Worm (Caenorhabditis elegans) whole organism, L2 larva: Measurements from ENCODE around the gene EGAP4.1.

ENCODE experiments used
- C34F6.9 ChIP-seq: fragments of 150-350 bp; optimal IDR thresholded peaks from 2 replicates; lab custom pipeline; 2014; ENCODE audit warnings: missing biosample characterization, missing genetic modification characterization
- R02D3.7 ChIP-seq: fragments of 150-350 bp; optimal IDR thresholded peaks from 2 replicates; lab custom pipeline; 2014; ENCODE audit warnings: missing biosample characterization, missing genetic modification characterization
- Y55F3AM.14 ChIP-seq: fragments of 200-800 bp; sonication (Bioruptor generic); optimal IDR thresholded peaks from 2 replicates; lab custom pipeline; 2018; ENCODE audit warnings: mild to moderate bottlenecking, missing genetic modification characterization, missing compliant biosample characterization
- alr-1 ChIP-seq: fragments of 150-350 bp; optimal IDR thresholded peaks from 2 replicates; lab custom pipeline; 2014; ENCODE audit warnings: missing biosample characterization, missing genetic modification characterization
- aly-2 ChIP-seq: fragments of 150-350 bp; optimal IDR thresholded peaks from 2 replicates; lab custom pipeline; 2014; ENCODE audit warnings: missing biosample characterization, missing genetic modification characterization
- ama-1 ChIP-seq: fragments of 150-350 bp; optimal IDR thresholded peaks from 2 replicates; lab custom pipeline; 2018; ENCODE audit warnings: inconsistent platforms
- blmp-1 ChIP-seq: sonication (generic microtip); optimal IDR thresholded peaks from 2 replicates; lab custom pipeline; 2017; ENCODE audit warnings: missing genetic modification characterization, mild to moderate bottlenecking, missing compliant biosample characterization, antibody characterized with exemption, moderate library complexity; ENCODE audit not compliant: insufficient read depth
- ceh-16 ChIP-seq: fragments of 150-350 bp; optimal IDR thresholded peaks from 2 replicates; lab custom pipeline; 2014; ENCODE audit warnings: missing biosample characterization, missing genetic modification characterization
- crh-2 ChIP-seq: sonication (generic microtip); optimal IDR thresholded peaks from 2 replicates; lab custom pipeline; 2017; ENCODE audit warnings: missing biosample characterization, missing genetic modification characterization
- egl-27 ChIP-seq: sonication (generic microtip); optimal IDR thresholded peaks from 3 replicates; lab custom pipeline; 2017; ENCODE audit warnings: missing biosample characterization, missing genetic modification reagents, missing genetic modification characterization
- fos-1 ChIP-seq: fragments of 150-350 bp; optimal IDR thresholded peaks from 2 replicates; lab custom pipeline; 2014; ENCODE audit warnings: missing biosample characterization, missing genetic modification characterization
- gmeb-1 ChIP-seq: fragments of 150-350 bp; optimal IDR thresholded peaks from 2 replicates; lab custom pipeline; 2014; ENCODE audit warnings: missing biosample characterization, missing genetic modification characterization
- lin-11 ChIP-seq: fragments of 150-350 bp; sonication (generic microtip); optimal IDR thresholded peaks from 2 replicates; lab custom pipeline; 2014; ENCODE audit warnings: missing biosample characterization, missing genetic modification characterization, inconsistent platforms, mixed read lengths
- lin-39 ChIP-seq: fragments of 150-350 bp; optimal IDR thresholded peaks from 2 replicates; lab custom pipeline; 2014; ENCODE audit warnings: missing biosample characterization, missing genetic modification reagents, missing genetic modification characterization
- lsy-2 ChIP-seq, 2 experiments: fragments of 150-350 bp in 1 of 2; sonication (generic microtip) in 1 of 2; optimal IDR thresholded peaks; 2 replicates each; lab custom pipeline; 2014 to 2017; ENCODE audit warnings: missing biosample characterization in 2 of 2, missing genetic modification characterization in 2 of 2
- mab-5 ChIP-seq: fragments of 150-350 bp; optimal IDR thresholded peaks from 2 replicates; lab custom pipeline; 2014; ENCODE audit warnings: missing biosample characterization, missing genetic modification characterization
- mbf-1 ChIP-seq: sonication (generic microtip); optimal IDR thresholded peaks from 2 replicates; lab custom pipeline; 2017; ENCODE audit warnings: missing biosample characterization, missing genetic modification characterization
- mdl-1 ChIP-seq, 2 experiments: fragments of 150-350 bp in 1 of 2; sonication (generic microtip) in 1 of 2; optimal IDR thresholded peaks; 2 replicates each; lab custom pipeline; 2017; ENCODE audit warnings: missing biosample characterization in 2 of 2, missing genetic modification characterization in 2 of 2
- nhr-10 ChIP-seq: sonication (generic microtip); optimal IDR thresholded peaks from 2 replicates; lab custom pipeline; 2017; ENCODE audit warnings: missing biosample characterization, missing genetic modification characterization
- nhr-11 ChIP-seq: fragments of 150-350 bp; optimal IDR thresholded peaks from 2 replicates; lab custom pipeline; 2014; ENCODE audit warnings: missing biosample characterization, missing genetic modification characterization
- nhr-129 ChIP-seq: fragments of 150-350 bp; optimal IDR thresholded peaks from 2 replicates; lab custom pipeline; 2014; ENCODE audit warnings: missing biosample characterization, missing genetic modification characterization
- nhr-23 ChIP-seq: fragments of 150-350 bp; optimal IDR thresholded peaks from 2 replicates; lab custom pipeline; 2014; ENCODE audit warnings: missing biosample characterization, missing genetic modification reagents, missing genetic modification characterization
- nhr-6 ChIP-seq: fragments of 150-350 bp; optimal IDR thresholded peaks from 2 replicates; lab custom pipeline; 2014; ENCODE audit warnings: missing biosample characterization, missing genetic modification characterization
- nhr-77 ChIP-seq: fragments of 150-350 bp; optimal IDR thresholded peaks from 2 replicates; lab custom pipeline; 2014; ENCODE audit warnings: missing biosample characterization, missing genetic modification characterization
- peb-1 ChIP-seq: fragments of 150-350 bp; optimal IDR thresholded peaks from 2 replicates; lab custom pipeline; 2014; ENCODE audit warnings: missing biosample characterization, missing genetic modification characterization
- sma-3 ChIP-seq: sonication (generic microtip); optimal IDR thresholded peaks from 2 replicates; lab custom pipeline; 2016; ENCODE audit warnings: missing genetic modification reagents, missing genetic modification characterization, missing compliant biosample characterization
- sma-9 ChIP-seq, 2 experiments: fragments of 150-350 bp in 1 of 2; sonication (generic microtip) in 1 of 2; optimal IDR thresholded peaks; 2 replicates each; lab custom pipeline; 2014 to 2016; ENCODE audit warnings: missing genetic modification characterization in 2 of 2, mild to moderate bottlenecking in 1 of 2, missing biosample characterization in 1 of 2, missing compliant biosample characterization in 1 of 2, missing genetic modification reagents in 1 of 2, moderate library complexity in 1 of 2
- snpc-4 ChIP-seq: fragments of 150-350 bp; optimal IDR thresholded peaks from 2 replicates; lab custom pipeline; 2014; ENCODE audit warnings: missing biosample characterization, missing genetic modification characterization
- unc-39 ChIP-seq: fragments of 150-350 bp; optimal IDR thresholded peaks from 2 replicates; lab custom pipeline; 2014; ENCODE audit warnings: missing biosample characterization, missing genetic modification characterization
- unc-55 ChIP-seq: fragments of 150-350 bp; sonication (generic microtip); optimal IDR thresholded peaks from 3 replicates; lab custom pipeline; 2014; ENCODE audit warnings: missing biosample characterization, missing genetic modification reagents, missing genetic modification characterization
- unc-62 ChIP-seq: fragments of 150-350 bp; optimal IDR thresholded peaks from 2 replicates; lab custom pipeline; 2014; ENCODE audit warnings: missing biosample characterization, missing genetic modification reagents, missing genetic modification characterization
- zag-1 ChIP-seq: fragments of 150-350 bp; optimal IDR thresholded peaks from 2 replicates; lab custom pipeline; 2014; ENCODE audit warnings: missing biosample characterization, missing genetic modification characterization
- ztf-1 ChIP-seq: fragments of 200-800 bp; sonication (Bioruptor generic); conservative IDR thresholded peaks from 2 replicates; pipeline ENCODE4 v1.3.6; 2022; ENCODE audit warnings: missing genetic modification characterization, missing compliant biosample characterization
- ztf-11 ChIP-seq: sonication (generic microtip); optimal IDR thresholded peaks from 2 replicates; lab custom pipeline; 2017; ENCODE audit warnings: missing biosample characterization, missing genetic modification characterization
- ztf-4 ChIP-seq: fragments of 150-350 bp; optimal IDR thresholded peaks from 2 replicates; lab custom pipeline; 2014; ENCODE audit warnings: missing biosample characterization, missing genetic modification characterization

The EGAP4.1 gene

ce11 chrX:8718856-8719255 lies 8.3 kb downstream of the EGAP4.1 start, which contains the start of gene F53A9.8:
Gene F53A9.8, minus strand, starts transcription at chrX:8718904.
- peak; percentile 51 for TF ChIP-seq crh-2 (tag; lab: Kevin White, UChicago)
- peak; percentile 41 for TF ChIP-seq fos-1 (tag; lab: Kevin White, UChicago)
- TF ChIP-seq sma-9 (GFP tag; optimal IDR thresholded peaks at IDR 0.05; lab: Kevin White, UChicago): peak; percentile 55
- no peak for TF ChIP-seq sma-9 (tag; optimal IDR thresholded peaks at IDR 0.05; lab: Kevin White, UChicago)
- TF ChIP-seq lsy-2 (tag; optimal IDR thresholded peaks at IDR 0.05; lab: Kevin White, UChicago): no peak

- TF ChIP-seq mbf-1 (no peak), C34F6.9 (tag; lab: Kevin White, UChicago) (no peak), lsy-2 (tag; optimal IDR thresholded peaks at IDR 0.05; lab: Kevin White, UChicago) (no peak), lin-11 (tag; lab: Kevin White, UChicago) (no peak), blmp-1 (no peak), unc-62 (GFP tag; lab: Kevin White, UChicago) (no peak), alr-1 (tag; lab: Kevin White, UChicago) (no peak), nhr-77 (tag; lab: Kevin White, UChicago) (no peak), R02D3.7 (tag; lab: Kevin White, UChicago) (no peak), ztf-1 (GFP tag; lab: Robert Waterston, UW) (no peak), ztf-4 (no peak), zag-1 (tag; lab: Kevin White, UChicago) (no peak), snpc-4 (no peak), aly-2 (tag; lab: Kevin White, UChicago) (no peak)
These were observed 9.1 kb downstream of the EGAP4.1 start for ce11 chrX:8718153-8718552.

- TF ChIP-seq mbf-1 (no peak), sma-3 (no peak), ama-1 (lab: Kevin White, UChicago) (no peak), lsy-2 (tag; optimal IDR thresholded peaks at IDR 0.05; lab: Kevin White, UChicago) (no peak), ceh-16 (tag; lab: Kevin White, UChicago) (no peak)
These were observed 10.4 kb downstream of the EGAP4.1 start, which contains the start of gene F53A9.7 for ce11 chrX:8716822-8717221. Gene F53A9.7, minus strand, starts transcription at chrX:8716922.

DNA sequence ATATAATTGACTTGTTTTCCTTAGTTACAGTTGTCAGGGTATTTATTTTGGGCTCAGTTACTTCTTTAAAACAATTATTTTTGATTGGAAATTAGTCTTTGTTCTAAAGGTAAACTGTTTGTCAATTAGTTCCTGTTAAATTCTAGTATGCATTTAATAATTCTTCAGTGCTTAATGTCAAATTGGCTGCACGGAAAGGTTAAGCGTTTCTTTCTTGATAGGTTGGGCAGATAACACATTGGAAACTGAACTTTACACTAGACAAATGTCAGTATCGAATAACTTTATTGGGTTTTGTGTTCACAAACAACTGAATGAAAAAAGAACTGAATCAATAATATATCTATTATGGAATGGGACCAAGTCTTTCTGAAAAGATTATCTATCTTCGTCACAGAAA lies 12.4 kb downstream of the EGAP4.1 start:
- TF ChIP-seq fos-1 (tag; lab: Kevin White, UChicago) (peak; percentile 36), lsy-2 (tag; optimal IDR thresholded peaks at IDR 0.05; lab: Kevin White, UChicago) (no peak)

ce11 chrX:8713754-8714295 lies 13.4 kb downstream of the EGAP4.1 start, which contains the start of gene F53A9.6:
Gene F53A9.6, minus strand, starts transcription at chrX:8713804.
- no peak for TF ChIP-seq mab-5 (tag; lab: Kevin White, UChicago)
- no peak for TF ChIP-seq alr-1 (tag; lab: Kevin White, UChicago)
- no peak for TF ChIP-seq nhr-11 (tag; lab: Kevin White, UChicago)
- TF ChIP-seq nhr-77 (tag; lab: Kevin White, UChicago): no peak
- TF ChIP-seq lsy-2 (tag; optimal IDR thresholded peaks at IDR 0.05; lab: Kevin White, UChicago): no peak
- peak; percentile 19 for TF ChIP-seq gmeb-1 (tag; lab: Kevin White, UChicago)
- TF ChIP-seq peb-1 (tag; lab: Kevin White, UChicago): no peak
- TF ChIP-seq unc-39 (tag; lab: Kevin White, UChicago): no peak
- TF ChIP-seq aly-2 (tag; lab: Kevin White, UChicago): no peak
- no peak for TF ChIP-seq unc-55 (GFP tag; lab: Kevin White, UChicago)
- TF ChIP-seq sma-3: no peak
- TF ChIP-seq sma-9 (GFP tag; optimal IDR thresholded peaks at IDR 0.05; lab: Kevin White, UChicago): peak; percentile 39
- TF ChIP-seq sma-9 (tag; optimal IDR thresholded peaks at IDR 0.05; lab: Kevin White, UChicago): no peak
- no peak for TF ChIP-seq Y55F3AM.14 (GFP tag; lab: Kevin White, UChicago)
- TF ChIP-seq nhr-10 (tag; lab: Kevin White, UChicago): no peak
- TF ChIP-seq ztf-11 (tag; lab: Kevin White, UChicago): no peak
- TF ChIP-seq fos-1 (tag; lab: Kevin White, UChicago): peak; percentile 63
- TF ChIP-seq nhr-23 (tag; lab: Kevin White, UChicago): no peak
- no peak for TF ChIP-seq snpc-4
- TF ChIP-seq nhr-6 (tag; lab: Kevin White, UChicago): no peak
- TF ChIP-seq mdl-1 (tag; optimal IDR thresholded peaks at IDR 0.05; lab: Kevin White, UChicago): no peak
- TF ChIP-seq ztf-1 (GFP tag; lab: Robert Waterston, UW): no peak
- no peak for TF ChIP-seq nhr-129 (tag; lab: Kevin White, UChicago)
- TF ChIP-seq egl-27 (tag; lab: Kevin White, UChicago): no peak
- TF ChIP-seq unc-62 (GFP tag; lab: Kevin White, UChicago): no peak
- no peak for TF ChIP-seq C34F6.9 (tag; lab: Kevin White, UChicago)
- no peak for TF ChIP-seq lin-39 (tag; lab: Kevin White, UChicago)
